Fruit fly (Drosophila melanogaster) whole organism, embryonic: ENCODE measurements around the gene bys.

ENCODE experiments used
- CG10267 ChIP-seq: fragments of 200-800 bp; sonication (Bioruptor generic); optimal IDR thresholded peaks from 2 replicates; lab custom pipeline; 2018; ENCODE audit warnings: missing biosample characterization, mild to moderate bottlenecking, missing genetic modification characterization, moderate library complexity
- CG11398 ChIP-seq: fragments of 200-800 bp; sonication (Bioruptor generic); optimal IDR thresholded peaks from 2 replicates; lab custom pipeline; 2016; ENCODE audit warnings: missing biosample characterization, missing genetic modification characterization
- CG18262 ChIP-seq: fragments of 200-800 bp; optimal IDR thresholded peaks from 3 replicates; lab custom pipeline; 2019; ENCODE audit warnings: missing biosample characterization, mild to moderate bottlenecking, missing genetic modification characterization, moderate library complexity
- CG30431 ChIP-seq: fragments of 200-800 bp; sonication (Bioruptor generic); optimal IDR thresholded peaks from 2 replicates; lab custom pipeline; 2017; ENCODE audit warnings: missing biosample characterization, missing genetic modification characterization
- CG31365 ChIP-seq: fragments of 200-800 bp; sonication (Bioruptor generic); optimal IDR thresholded peaks from 2 replicates; lab custom pipeline; 2018; ENCODE audit warnings: missing biosample characterization, mild to moderate bottlenecking, missing genetic modification characterization
- CG33557 ChIP-seq: fragments of 200-800 bp; sonication (Bioruptor generic); optimal IDR thresholded peaks from 2 replicates; lab custom pipeline; 2019; ENCODE audit warnings: missing biosample characterization, mild to moderate bottlenecking, missing genetic modification characterization, moderate library complexity
- CG43689 ChIP-seq: fragments of 200-800 bp; sonication (Bioruptor generic); IDR thresholded peaks from 2 replicates; pipeline ENCODE4 v1.3.6; 2022; ENCODE audit warnings: missing biosample characterization, missing genetic modification characterization
- CG4617 ChIP-seq: fragments of 200-800 bp; sonication (Bioruptor generic); optimal IDR thresholded peaks from 3 replicates; lab custom pipeline; 2016; ENCODE audit warnings: missing biosample characterization, missing genetic modification characterization, borderline replicate concordance
- CG4820 ChIP-seq: fragments of 200-800 bp; sonication (Bioruptor generic); optimal IDR thresholded peaks from 3 replicates; lab custom pipeline; 2016; ENCODE audit warnings: missing biosample characterization, missing genetic modification characterization
- CG5245 ChIP-seq: fragments of 200-800 bp; sonication (Bioruptor generic); optimal IDR thresholded peaks from 3 replicates; lab custom pipeline; 2016; ENCODE audit warnings: missing biosample characterization, missing genetic modification characterization
- CG6854 ChIP-seq: fragments of 200-800 bp; sonication (Bioruptor generic); optimal IDR thresholded peaks from 3 replicates; lab custom pipeline; 2017; ENCODE audit warnings: missing biosample characterization, mild to moderate bottlenecking, missing genetic modification characterization
- CG7357 ChIP-seq: fragments of 200-800 bp; sonication (Bioruptor generic); IDR thresholded peaks from 3 replicates; pipeline ENCODE4 v1.3.6; 2022; ENCODE audit warnings: missing biosample characterization, missing genetic modification characterization
- CG8089 ChIP-seq: fragments of 200-800 bp; sonication (Bioruptor generic); optimal IDR thresholded peaks from 3 replicates; lab custom pipeline; 2016; ENCODE audit warnings: missing biosample characterization, missing genetic modification characterization
- CG8281 ChIP-seq: fragments of 200-800 bp; sonication (Bioruptor generic); optimal IDR thresholded peaks from 2 replicates; lab custom pipeline; 2018; ENCODE audit warnings: missing biosample characterization, mild to moderate bottlenecking, missing genetic modification characterization, moderate library complexity
- CG8478 ChIP-seq: fragments of >200 bp; optimal IDR thresholded peaks from 2 replicates; lab custom pipeline; 2018
- CoRest ChIP-seq: fragments of 200-800 bp; sonication (Bioruptor generic); optimal IDR thresholded peaks from 3 replicates; lab custom pipeline; 2018; ENCODE audit warnings: missing biosample characterization, mild to moderate bottlenecking, missing genetic modification characterization, moderate library complexity
- Dfd ChIP-seq, 2 experiments: fragments of >200 bp; optimal IDR thresholded peaks; 2 replicates each; lab custom pipeline; 2017; ENCODE audit warnings: missing biosample characterization in 2 of 2, missing genetic modification characterization in 2 of 2
- Dip2 ChIP-seq: fragments of 200-800 bp; sonication (Bioruptor generic); IDR thresholded peaks from 2 replicates; pipeline ENCODE4 v1.3.6; 2022; ENCODE audit warnings: missing biosample characterization, missing genetic modification characterization
- Gsc ChIP-seq: fragments of 200-800 bp; sonication (Bioruptor generic); IDR thresholded peaks from 2 replicates; pipeline ENCODE4 v1.3.6; 2022; ENCODE audit warnings: missing biosample characterization, missing genetic modification characterization
- Gug ChIP-seq: fragments of 200-800 bp; sonication (Bioruptor generic); IDR thresholded peaks from 4 replicates; pipeline ENCODE4 v1.3.6; 2022; ENCODE audit warnings: missing biosample characterization, missing genetic modification characterization
- H15 ChIP-seq: fragments of 200-800 bp; sonication (Bioruptor generic); IDR thresholded peaks from 3 replicates; pipeline ENCODE4 v1.3.6; 2022; ENCODE audit warnings: missing biosample characterization, missing genetic modification characterization
- HHEX ChIP-seq: fragments of 200-800 bp; sonication (Bioruptor generic); optimal IDR thresholded peaks from 3 replicates; lab custom pipeline; 2017; ENCODE audit warnings: missing biosample characterization, mild to moderate bottlenecking, missing genetic modification characterization, missing genetic modification reagents
- HLH3B ChIP-seq: fragments of 200-800 bp; sonication (Bioruptor generic); IDR thresholded peaks from 2 replicates; pipeline ENCODE4 v1.3.6; 2022; ENCODE audit warnings: missing biosample characterization, missing genetic modification characterization
- HLHmδ ChIP-seq: fragments of 200-800 bp; sonication (Bioruptor generic); optimal IDR thresholded peaks from 2 replicates; lab custom pipeline; 2018; ENCODE audit warnings: missing biosample characterization, mild to moderate bottlenecking, missing genetic modification characterization, moderate library complexity
- Jarid2 ChIP-seq: fragments of 200-800 bp; sonication (Bioruptor generic); optimal IDR thresholded peaks from 3 replicates; lab custom pipeline; 2017; ENCODE audit warnings: mild to moderate bottlenecking, missing biosample characterization, missing genetic modification reagents, missing genetic modification characterization
- Mes4 ChIP-seq: fragments of 200-800 bp; sonication (Bioruptor generic); optimal IDR thresholded peaks from 2 replicates; lab custom pipeline; 2016; ENCODE audit warnings: missing biosample characterization, missing genetic modification characterization
- Ptx1 ChIP-seq: fragments of 200-800 bp; sonication (Bioruptor generic); IDR thresholded peaks from 2 replicates; pipeline ENCODE4 v1.3.6; 2022; ENCODE audit warnings: missing biosample characterization, missing genetic modification characterization
- Rfx ChIP-seq: fragments of 200-800 bp; sonication (Bioruptor generic); IDR thresholded peaks from 2 replicates; pipeline ENCODE4 v1.3.6; 2022; ENCODE audit warnings: missing biosample characterization, missing genetic modification characterization
- Scr ChIP-seq: fragments of 200-800 bp; sonication (Bioruptor generic); IDR thresholded peaks from 2 replicates; pipeline ENCODE4 v1.3.6; 2022; ENCODE audit warnings: missing biosample characterization, missing genetic modification characterization; ENCODE audit not compliant: partially characterized antibody
- Sox102F ChIP-seq: fragments of 200-800 bp; sonication (Bioruptor generic); optimal IDR thresholded peaks from 2 replicates; lab custom pipeline; 2018; ENCODE audit warnings: missing biosample characterization, mild to moderate bottlenecking, missing genetic modification characterization, moderate library complexity
- Taf1 ChIP-seq: fragments of 200-800 bp; sonication (Bioruptor generic); IDR thresholded peaks from 2 replicates; pipeline ENCODE4 v1.3.6; 2022; ENCODE audit warnings: missing biosample characterization, missing genetic modification characterization
- Xrp1 ChIP-seq: fragments of 200-800 bp; sonication (Bioruptor generic); IDR thresholded peaks from 2 replicates; pipeline ENCODE4 v1.3.6; 2022; ENCODE audit warnings: missing biosample characterization, missing genetic modification characterization
- ap ChIP-seq: fragments of 200-800 bp; sonication (Bioruptor generic); IDR thresholded peaks from 2 replicates; pipeline ENCODE4 v1.3.6; 2022; ENCODE audit warnings: missing biosample characterization, missing genetic modification characterization
- bsh ChIP-seq, 2 experiments: fragments of 200-800 bp; sonication (Bioruptor generic); optimal IDR thresholded peaks; 2 replicates each; lab custom pipeline; 2017 to 2018; ENCODE audit warnings: mild to moderate bottlenecking in 2 of 2, missing biosample characterization in 2 of 2, missing genetic modification characterization in 2 of 2, moderate library complexity in 1 of 2
- cg ChIP-seq: fragments of 200-800 bp; sonication (Bioruptor generic); optimal IDR thresholded peaks from 3 replicates; lab custom pipeline; 2019; ENCODE audit warnings: missing biosample characterization, mild to moderate bottlenecking, missing genetic modification characterization, moderate library complexity
- chinmo ChIP-seq: fragments of 200-800 bp; sonication (Bioruptor generic); IDR thresholded peaks from 4 replicates; pipeline ENCODE4 v1.3.6; 2022; ENCODE audit warnings: missing biosample characterization, missing genetic modification characterization; ENCODE audit not compliant: partially characterized antibody
- cwo ChIP-seq: fragments of 200-800 bp; sonication (Bioruptor generic); optimal IDR thresholded peaks from 3 replicates; lab custom pipeline; 2017; ENCODE audit warnings: missing biosample characterization, missing genetic modification characterization, mild to moderate bottlenecking, moderate library complexity, missing genetic modification reagents
- dpn ChIP-seq, 2 experiments: fragments of 200-800 bp; sonication (Bioruptor generic); optimal IDR thresholded peaks; 3 replicates each; lab custom pipeline; 2016; ENCODE audit warnings: missing biosample characterization in 2 of 2, missing genetic modification characterization in 2 of 2
- gce ChIP-seq: fragments of 200-800 bp; sonication (Bioruptor generic); IDR thresholded peaks from 3 replicates; pipeline ENCODE4 v1.3.6; 2022; ENCODE audit warnings: missing biosample characterization, missing genetic modification characterization
- gsb ChIP-seq: fragments of 200-800 bp; sonication (Bioruptor generic); IDR thresholded peaks from 2 replicates; pipeline ENCODE4 v1.3.6; 2022; ENCODE audit warnings: missing biosample characterization, missing genetic modification characterization
- kay ChIP-seq: fragments of 200-800 bp; sonication (Bioruptor generic); optimal IDR thresholded peaks from 2 replicates; lab custom pipeline; 2016; ENCODE audit warnings: missing biosample characterization, missing genetic modification characterization
- salm ChIP-seq: fragments of 200-800 bp; sonication (Bioruptor generic); optimal IDR thresholded peaks from 2 replicates; lab custom pipeline; 2018; ENCODE audit warnings: missing biosample characterization, mild to moderate bottlenecking, missing genetic modification characterization
- stwl ChIP-seq: fragments of 200-800 bp; sonication (Bioruptor generic); optimal IDR thresholded peaks from 3 replicates; lab custom pipeline; 2018; ENCODE audit warnings: missing biosample characterization, mild to moderate bottlenecking, missing genetic modification characterization, moderate library complexity
- tio ChIP-seq: fragments of 200-800 bp; sonication (Bioruptor generic); optimal IDR thresholded peaks from 2 replicates; lab custom pipeline; 2017; ENCODE audit warnings: missing biosample characterization, missing genetic modification characterization, inconsistent platforms
- trh ChIP-seq: fragments of 200-800 bp; sonication (Bioruptor generic); optimal IDR thresholded peaks from 2 replicates; lab custom pipeline; 2016; ENCODE audit warnings: missing biosample characterization, missing genetic modification characterization
- vfl ChIP-seq: fragments of 200-800 bp; sonication (Bioruptor generic); optimal IDR thresholded peaks from 2 replicates; lab custom pipeline; 2016; ENCODE audit warnings: missing biosample characterization, missing genetic modification characterization
- z ChIP-seq: fragments of 200-800 bp; sonication (Bioruptor generic); IDR thresholded peaks from 3 replicates; pipeline ENCODE4 v1.3.6; 2022; ENCODE audit warnings: missing biosample characterization, missing genetic modification characterization

Gene bys

dm6 chrX:7923063-7923462, 21.4 kb downstream of the bys start:
- TF ChIP-seq Scr (GFP tag; lab: Robert Waterston, UW) (0 out of 2 replicates have a peak, but pooled peaks have one; percentile 14), Dfd (GFP tag; optimal IDR thresholded peaks at IDR 0.05; lab: Kevin White, UChicago) (peak in 1 of 2 experiments; percentile 41), CG8478 (lab: Kevin White, UChicago) (peak; percentile 83), cg (GFP tag; lab: Kevin White, UChicago) (peak; percentile 92), chinmo (0 out of 4 replicates have a peak, but pooled peaks have one; percentile 37), CoRest (no peak)
- TF ChIP-seq, all 482 proteins: peak for 5

- TF ChIP-seq bsh (GFP tag; optimal IDR thresholded peaks at IDR 0.05; lab: Kevin White, UChicago) (no peak), vfl (GFP tag; lab: Kevin White, UChicago) (no peak), HLHmδ (GFP tag; lab: Kevin White, UChicago) (no peak), CG31365 (peak; percentile 91), CG6854 (GFP tag; lab: Kevin White, UChicago) (no peak), kay (GFP tag; lab: Kevin White, UChicago) (no peak), CG7357 (no peak), CG33557 (GFP tag; lab: Kevin White, UChicago) (no peak), CG30431 (GFP tag; lab: Kevin White, UChicago) (no peak), stwl (tag; lab: Kevin White, UChicago) (peak; percentile 8), gce (no peak), H15 (GFP tag; lab: Robert Waterston, UW) (no peak), Taf1 (GFP tag; lab: Robert Waterston, UW) (no peak), CG4820 (GFP tag; lab: Kevin White, UChicago) (no peak), Dfd (GFP tag; optimal IDR thresholded peaks at IDR 0.05; lab: Kevin White, UChicago) (peak in 1 of 2 experiments; percentile 20)
These were observed 23.2 kb downstream of the bys start for dm6 chrX:7924913-7925312.

- TF ChIP-seq HLH3B (GFP tag; lab: Robert Waterston, UW): no peak
- TF ChIP-seq CG8089 (GFP tag; lab: Kevin White, UChicago): no peak
- TF ChIP-seq z (GFP tag; lab: Robert Waterston, UW): no peak
- no peak for TF ChIP-seq dpn (GFP tag; optimal IDR thresholded peaks at IDR 0.05; lab: Kevin White, UChicago)
- no peak for TF ChIP-seq Mes4 (GFP tag; lab: Kevin White, UChicago)
- TF ChIP-seq Dip2 (GFP tag; lab: Robert Waterston, UW): no peak
- TF ChIP-seq Gug (GFP tag; lab: Robert Waterston, UW): no peak
- TF ChIP-seq HHEX: no peak
- TF ChIP-seq Rfx (GFP tag; lab: Robert Waterston, UW): no peak
- TF ChIP-seq chinmo: 0 out of 4 replicates have a peak, but pooled peaks have one; percentile 46
- no peak for TF ChIP-seq CG18262 (tag; lab: Kevin White, UChicago)
- TF ChIP-seq CG5245 (GFP tag; lab: Kevin White, UChicago): no peak
- no peak for TF ChIP-seq cwo (GFP tag; lab: Kevin White, UChicago)
- no peak for TF ChIP-seq CG43689
- no peak for TF ChIP-seq Jarid2 (GFP tag; lab: Kevin White, UChicago)
- no peak for TF ChIP-seq tio (GFP tag; lab: Kevin White, UChicago)
- no peak for TF ChIP-seq CG8281
- TF ChIP-seq bsh (GFP tag; optimal IDR thresholded peaks at IDR 0.05; lab: Kevin White, UChicago): peak in 1 of 2 experiments; percentile 9
- TF ChIP-seq Ptx1 (GFP tag; lab: Robert Waterston, UW): no peak
- no peak for TF ChIP-seq trh
- TF ChIP-seq CG4617 (GFP tag; lab: Kevin White, UChicago): no peak
- TF ChIP-seq CG10267 (tag; lab: Kevin White, UChicago): no peak
- no peak for TF ChIP-seq Gsc (GFP tag; lab: Robert Waterston, UW)
- TF ChIP-seq gsb: no peak
- TF ChIP-seq salm (tag; lab: Kevin White, UChicago): no peak
- no peak for TF ChIP-seq ap (GFP tag; lab: Robert Waterston, UW)
- TF ChIP-seq Sox102F (GFP tag; lab: Kevin White, UChicago): no peak
- no peak for TF ChIP-seq CG11398 (GFP tag; lab: Kevin White, UChicago)
- no peak for TF ChIP-seq Xrp1 (GFP tag; lab: Robert Waterston, UW)
These were observed 28.8 kb downstream of the bys start for dm6 chrX:7930236-7931027.
